Worm (Caenorhabditis elegans): ENCODE measurements around the gene Y48A6B.8.

DNA sequence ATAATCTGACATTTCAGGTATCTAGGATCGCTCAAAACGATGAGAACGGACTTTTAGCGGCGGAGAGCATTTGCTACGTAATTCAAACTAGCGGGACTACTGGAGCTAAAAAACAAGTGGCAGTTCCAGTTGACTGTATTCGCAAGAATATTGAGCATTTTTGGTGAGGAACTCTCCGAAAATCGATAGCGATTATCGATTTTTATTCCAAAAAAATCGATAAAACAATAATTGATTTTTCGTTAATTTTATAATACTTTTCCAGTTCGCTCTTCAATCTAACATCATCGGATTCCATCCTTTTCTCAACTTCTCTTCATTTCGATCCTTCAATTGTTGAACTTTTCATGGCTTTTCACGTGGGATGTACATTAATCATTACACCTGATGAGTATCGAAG lies 40.0 kb upstream of the Y48A6B.8 start:
- no peak for TF ChIP-seq zip-8 (tag; optimal IDR thresholded peaks at IDR 0.05)
- TF ChIP-seq unc-39 (tag; optimal IDR thresholded peaks at IDR 0.05), result no peak
- no peak for TF ChIP-seq mep-1 (tag; optimal IDR thresholded peaks at IDR 0.05)
- TF ChIP-seq sptf-1 (tag; optimal IDR thresholded peaks at IDR 0.05), result no peak
- no peak for TF ChIP-seq nhr-12 (tag; optimal IDR thresholded peaks at IDR 0.05)
- no peak for TF ChIP-seq ztf-11 (tag; optimal IDR thresholded peaks at IDR 0.05)
- TF ChIP-seq snpc-4 (tag; optimal IDR thresholded peaks at IDR 0.05), result no peak
- TF ChIP-seq ceh-43 (GFP tag; optimal IDR thresholded peaks at IDR 0.05), result no peak
- no peak for TF ChIP-seq nhr-28 (tag; optimal IDR thresholded peaks at IDR 0.05)
- TF ChIP-seq pha-4 (tag; optimal IDR thresholded peaks at IDR 0.05), result no peak
- TF ChIP-seq nhr-237 (tag; optimal IDR thresholded peaks at IDR 0.05), result no peak
- no peak for TF ChIP-seq mab-5 (tag; optimal IDR thresholded peaks at IDR 0.05)

Measured in whole organism, mixed stage, embryonic.